Worm (Caenorhabditis elegans) whole organism, midembryonic: ENCODE measurements around the gene C05B5.4.

ENCODE experiments used
- T22C8.4 ChIP-seq: fragments of 200-800 bp; sonication (Bioruptor generic); IDR thresholded peaks from 2 replicates; pipeline ENCODE4 v1.3.6; 2022; ENCODE audit warnings: missing genetic modification characterization, missing compliant biosample characterization
- cog-1 ChIP-seq: sonication (generic microtip); optimal IDR thresholded peaks from 2 replicates; lab custom pipeline; 2016; ENCODE audit warnings: missing genetic modification characterization, missing compliant biosample characterization
- tab-1 ChIP-seq: fragments of 200-800 bp; sonication (Bioruptor generic); IDR thresholded peaks from 2 replicates; pipeline ENCODE4 v1.3.6; 2022; ENCODE audit warnings: missing genetic modification characterization, missing compliant biosample characterization
- ztf-23 ChIP-seq: fragments of 200-800 bp; sonication (Bioruptor generic); IDR thresholded peaks from 2 replicates; pipeline ENCODE4 v1.3.6; 2022; ENCODE audit warnings: missing genetic modification reagents, missing genetic modification characterization, missing compliant biosample characterization
- ztf-29 ChIP-seq: fragments of 200-800 bp; sonication (Bioruptor generic); IDR thresholded peaks from 2 replicates; pipeline ENCODE4 v1.3.6; 2022; ENCODE audit warnings: missing genetic modification reagents, missing genetic modification characterization, missing compliant biosample characterization

- TF ChIP-seq tab-1 (no peak), cog-1 (tag; lab: Kevin White, UChicago) (no peak), ztf-29 (no peak), T22C8.4 (GFP tag; lab: Robert Waterston, UW) (no peak), ztf-23 (GFP tag; lab: Robert Waterston, UW) (no peak)
These were observed 11.5 kb upstream of the C05B5.4 start for ce11 chrIII:9982119-9982642.
